Worm (Caenorhabditis elegans) whole organism, early embryonic: ENCODE measurements around the gene F45F2.10.
"Not testable (repeated sequence)": the region's sequence is repeated elsewhere in the genome, so short reads cannot be mapped to it uniquely, and the experiment has no call there.

Source experiments
- aly-1 ChIP-seq: sonication (generic microtip); optimal IDR thresholded peaks from 2 replicates; lab custom pipeline; 2016; ENCODE audit warnings: missing genetic modification characterization, missing compliant biosample characterization
- ama-1 ChIP-seq: fragments of 150-350 bp; optimal IDR thresholded peaks from 2 replicates; lab custom pipeline; 2014
- hmbx-1 ChIP-seq: sonication (generic microtip); optimal IDR thresholded peaks from 2 replicates; lab custom pipeline; 2016; ENCODE audit warnings: mild to moderate bottlenecking, missing genetic modification characterization, missing compliant biosample characterization
- hmg-4 ChIP-seq: fragments of 200-800 bp; sonication (Bioruptor generic); optimal IDR thresholded peaks from 2 replicates; lab custom pipeline; 2018; ENCODE audit warnings: mild to moderate bottlenecking, missing genetic modification characterization, missing compliant biosample characterization
- hnd-1 ChIP-seq: sonication (generic microtip); optimal IDR thresholded peaks from 2 replicates; lab custom pipeline; 2016; ENCODE audit warnings: missing genetic modification characterization, missing compliant biosample characterization
- pes-1 ChIP-seq: fragments of 200-800 bp; sonication (Bioruptor generic); IDR thresholded peaks from 2 replicates; pipeline ENCODE4 v1.3.6; 2022; ENCODE audit warnings: missing genetic modification reagents, missing genetic modification characterization, missing compliant biosample characterization
- scrt-1 ChIP-seq: fragments of 200-800 bp; sonication (Bioruptor generic); IDR thresholded peaks from 2 replicates; pipeline ENCODE4 v1.3.6; 2022; ENCODE audit warnings: missing genetic modification characterization, missing compliant biosample characterization
- sea-1 ChIP-seq: fragments of 200-800 bp; sonication (Bioruptor generic); conservative IDR thresholded peaks from 2 replicates; pipeline ENCODE4 v1.3.6; 2022; ENCODE audit warnings: missing genetic modification characterization, missing compliant biosample characterization
- tbx-11 ChIP-seq: fragments of 200-800 bp; sonication (Bioruptor generic); IDR thresholded peaks from 2 replicates; pipeline ENCODE4 v1.3.6; 2022; ENCODE audit warnings: missing genetic modification characterization, missing compliant biosample characterization
- tra-4 ChIP-seq: sonication (generic microtip); optimal IDR thresholded peaks from 2 replicates; lab custom pipeline; 2017; ENCODE audit warnings: missing genetic modification characterization, missing compliant biosample characterization

- TF ChIP-seq ama-1 (lab: Kevin White, UChicago); hmg-4 (GFP tag; lab: Kevin White, UChicago); hnd-1 (tag; lab: Kevin White, UChicago); pes-1 (GFP tag; lab: Robert Waterston, UW); scrt-1 (GFP tag; lab: Robert Waterston, UW); aly-1 (tag; lab: Kevin White, UChicago); tra-4 (tag; lab: Kevin White, UChicago); hmbx-1 (tag; lab: Kevin White, UChicago): not testable (repeated sequence)
- TF ChIP-seq tbx-11 (peak; percentile 14; the same call in 1 of the 2 replicates), sea-1 (GFP tag; lab: Robert Waterston, UW) (peak; percentile 54; the same call in 1 of the 2 replicates)
Measured at ce11 chrV:8533067-8533466, 14.4 kb upstream of the F45F2.10 start, which contains the start of the genes his-8 and his-7.
